Worm (Caenorhabditis elegans) whole organism, L4 larva: Measurements from ENCODE around the gene F46B3.14.

ENCODE experiments used
- F10B5.3 ChIP-seq: sonication (generic microtip); optimal IDR thresholded peaks from 2 replicates; lab custom pipeline; 2016; ENCODE audit warnings: mild to moderate bottlenecking, missing genetic modification characterization, missing compliant biosample characterization
- F44E2.7 ChIP-seq: fragments of 200-800 bp; sonication (Bioruptor generic); IDR thresholded peaks from 2 replicates; pipeline ENCODE4 v2.1.2; 2022; ENCODE audit warnings: missing genetic modification characterization, missing compliant biosample characterization
- T26A8.4 ChIP-seq: fragments of 200-800 bp; sonication (Bioruptor generic); IDR thresholded peaks from 2 replicates; pipeline ENCODE4 v1.3.6; 2022; ENCODE audit warnings: missing genetic modification characterization, missing compliant biosample characterization
- Y48G9A.11 ChIP-seq: fragments of 200-800 bp; sonication (Bioruptor generic); IDR thresholded peaks from 2 replicates; pipeline ENCODE4 v1.3.6; 2022; ENCODE audit warnings: missing genetic modification reagents, missing genetic modification characterization, missing compliant biosample characterization
- ZK546.5 ChIP-seq, 2 experiments: sonication (generic microtip); optimal IDR thresholded peaks; 2 replicates each; lab custom pipeline; 2017; ENCODE audit warnings: missing biosample characterization in 2 of 2, missing genetic modification characterization in 2 of 2
- ceh-32 ChIP-seq: sonication (generic microtip); optimal IDR thresholded peaks from 2 replicates; lab custom pipeline; 2016; ENCODE audit warnings: mild to moderate bottlenecking, missing genetic modification characterization, missing compliant biosample characterization; ENCODE audit not compliant: poor library complexity
- ceh-62 ChIP-seq: sonication (generic microtip); optimal IDR thresholded peaks from 2 replicates; lab custom pipeline; 2017; ENCODE audit warnings: missing biosample characterization, missing genetic modification characterization
- cey-2 ChIP-seq: sonication (generic microtip); optimal IDR thresholded peaks from 3 replicates; lab custom pipeline; 2017; ENCODE audit warnings: missing genetic modification characterization, mild to moderate bottlenecking, missing compliant biosample characterization, antibody characterized with exemption, borderline replicate concordance; ENCODE audit not compliant: insufficient read depth
- daf-8 ChIP-seq: fragments of 200-800 bp; sonication (Bioruptor generic); IDR thresholded peaks from 2 replicates; pipeline ENCODE4 v1.3.6; 2022; ENCODE audit warnings: missing genetic modification characterization, missing compliant biosample characterization
- dmd-8 ChIP-seq: fragments of 200-800 bp; sonication (Bioruptor generic); IDR thresholded peaks from 2 replicates; pipeline ENCODE4 v1.3.6; 2022; ENCODE audit warnings: missing genetic modification characterization, missing compliant biosample characterization
- duxl-1 ChIP-seq: sonication (generic microtip); optimal IDR thresholded peaks from 2 replicates; lab custom pipeline; 2016; ENCODE audit warnings: mild to moderate bottlenecking, missing genetic modification characterization, moderate library complexity, missing compliant biosample characterization; ENCODE audit not compliant: poor library complexity
- dve-1 ChIP-seq: sonication (generic microtip); optimal IDR thresholded peaks from 2 replicates; lab custom pipeline; 2017; ENCODE audit warnings: antibody characterized with exemption, mild to moderate bottlenecking, missing genetic modification characterization, missing compliant biosample characterization; ENCODE audit not compliant: insufficient read depth
- egl-27 ChIP-seq: sonication (generic microtip); optimal IDR thresholded peaks from 3 replicates; lab custom pipeline; 2017; ENCODE audit warnings: missing biosample characterization, missing genetic modification reagents, missing genetic modification characterization
- fkh-10 ChIP-seq: fragments of 150-350 bp; optimal IDR thresholded peaks from 2 replicates; lab custom pipeline; 2014; ENCODE audit warnings: missing biosample characterization, missing genetic modification reagents, missing genetic modification characterization
- fos-1 ChIP-seq: fragments of 150-350 bp; optimal IDR thresholded peaks from 2 replicates; lab custom pipeline; 2014; ENCODE audit warnings: missing biosample characterization, missing genetic modification characterization
- hlh-11 ChIP-seq: fragments of 200-800 bp; sonication (Bioruptor generic); optimal IDR thresholded peaks from 2 replicates; lab custom pipeline; 2018; ENCODE audit warnings: mild to moderate bottlenecking, missing genetic modification characterization, missing compliant biosample characterization
- hlh-30 ChIP-seq: sonication (generic microtip); optimal IDR thresholded peaks from 2 replicates; lab custom pipeline; 2017; ENCODE audit warnings: antibody characterized with exemption, mild to moderate bottlenecking, missing genetic modification characterization, missing compliant biosample characterization; ENCODE audit not compliant: insufficient read depth
- hmg-1.1 ChIP-seq: fragments of 200-800 bp; sonication (Bioruptor generic); IDR thresholded peaks from 2 replicates; pipeline ENCODE4 v1.3.6; 2022; ENCODE audit warnings: missing genetic modification reagents, missing genetic modification characterization, missing compliant biosample characterization
- lim-7 ChIP-seq: fragments of 200-800 bp; sonication (Bioruptor generic); IDR thresholded peaks from 2 replicates; pipeline ENCODE4 v1.3.6; 2022; ENCODE audit warnings: missing genetic modification characterization, missing compliant biosample characterization
- lin-29 ChIP-seq: fragments of 200-800 bp; sonication (Bioruptor generic); IDR thresholded peaks from 2 replicates; pipeline ENCODE4 v1.3.6; 2022; ENCODE audit warnings: missing genetic modification reagents, missing genetic modification characterization, missing compliant biosample characterization
- madf-9 ChIP-seq: fragments of 200-800 bp; sonication (Bioruptor generic); conservative IDR thresholded peaks from 2 replicates; pipeline ENCODE4 v1.3.6; 2022; ENCODE audit warnings: missing genetic modification reagents, missing genetic modification characterization, missing compliant biosample characterization
- mep-1 ChIP-seq: fragments of 150-350 bp; sonication (generic microtip); optimal IDR thresholded peaks from 3 replicates; lab custom pipeline; 2014; ENCODE audit warnings: missing biosample characterization, missing genetic modification characterization
- mxl-3 ChIP-seq: fragments of 200-800 bp; sonication (Bioruptor generic); optimal IDR thresholded peaks from 2 replicates; lab custom pipeline; 2018; ENCODE audit warnings: mild to moderate bottlenecking, missing genetic modification characterization, missing compliant biosample characterization
- nhr-102 ChIP-seq: sonication (generic microtip); optimal IDR thresholded peaks from 2 replicates; lab custom pipeline; 2016; ENCODE audit warnings: mild to moderate bottlenecking, missing genetic modification characterization, moderate library complexity, missing compliant biosample characterization
- nhr-11 ChIP-seq: fragments of 150-350 bp; optimal IDR thresholded peaks from 2 replicates; lab custom pipeline; 2014; ENCODE audit warnings: missing biosample characterization, missing genetic modification characterization
- nhr-28 ChIP-seq: fragments of 150-350 bp; optimal IDR thresholded peaks from 2 replicates; lab custom pipeline; 2014; ENCODE audit warnings: missing biosample characterization, missing genetic modification characterization
- nhr-48 ChIP-seq: sonication (generic microtip); optimal IDR thresholded peaks from 2 replicates; lab custom pipeline; 2016; ENCODE audit warnings: mild to moderate bottlenecking, missing genetic modification characterization, missing compliant biosample characterization
- saeg-2 ChIP-seq: fragments of 200-800 bp; sonication (Bioruptor generic); IDR thresholded peaks from 2 replicates; pipeline ENCODE4 v1.3.6; 2022; ENCODE audit warnings: missing genetic modification reagents, missing genetic modification characterization, missing compliant biosample characterization
- sdz-12 ChIP-seq: fragments of 200-800 bp; sonication (Bioruptor generic); optimal IDR thresholded peaks from 2 replicates; lab custom pipeline; 2018; ENCODE audit warnings: mild to moderate bottlenecking, missing genetic modification characterization, missing compliant biosample characterization
- snpc-4 ChIP-seq: fragments of 150-350 bp; optimal IDR thresholded peaks from 2 replicates; lab custom pipeline; 2014; ENCODE audit warnings: missing biosample characterization, missing genetic modification characterization
- tag-97 ChIP-seq: fragments of 200-800 bp; sonication (Bioruptor generic); IDR thresholded peaks from 2 replicates; pipeline ENCODE4 v1.3.6; 2022; ENCODE audit warnings: missing genetic modification characterization, missing compliant biosample characterization
- zfp-2 ChIP-seq: sonication (generic microtip); optimal IDR thresholded peaks from 2 replicates; lab custom pipeline; 2016; ENCODE audit warnings: mild to moderate bottlenecking, missing genetic modification characterization, missing compliant biosample characterization
- zfp-3 ChIP-seq: fragments of 200-800 bp; sonication (Bioruptor generic); conservative IDR thresholded peaks from 2 replicates; pipeline ENCODE4 v1.3.6; 2022; ENCODE audit warnings: missing genetic modification reagents, missing genetic modification characterization, missing compliant biosample characterization
- ztf-11 ChIP-seq: fragments of 150-350 bp; optimal IDR thresholded peaks from 2 replicates; lab custom pipeline; 2014; ENCODE audit warnings: missing biosample characterization, missing genetic modification characterization
- ztf-7 ChIP-seq: fragments of 150-350 bp; optimal IDR thresholded peaks from 2 replicates; lab custom pipeline; 2014; ENCODE audit warnings: missing biosample characterization, missing genetic modification characterization

The F46B3.14 gene

ce11 chrV:20651923-20652322 is 20.8 kb upstream of the F46B3.14 start:
- TF ChIP-seq fkh-10 (GFP tag; lab: Kevin White, UChicago) (peak; percentile 14), ztf-7 (tag; lab: Kevin White, UChicago) (no peak)
- TF ChIP-seq, all 104 proteins: peak for 1

ce11 chrV:20648868-20649267 is 17.7 kb upstream of the F46B3.14 start:
- TF ChIP-seq tag-97 (GFP tag; lab: Robert Waterston, UW), result no peak
- TF ChIP-seq F10B5.3 (tag; lab: Kevin White, UChicago), result no peak
- TF ChIP-seq ZK546.5 (tag; optimal IDR thresholded peaks at IDR 0.05; lab: Kevin White, UChicago), result no peak
- TF ChIP-seq T26A8.4 (GFP tag; lab: Robert Waterston, UW), result no peak
- TF ChIP-seq hmg-1.1 (GFP tag; lab: Robert Waterston, UW), result peak; percentile 22; the same call in 1 of the 2 replicates
- peak; percentile 32 for TF ChIP-seq cey-2 (tag; lab: Kevin White, UChicago)
- no peak for TF ChIP-seq nhr-102 (tag; lab: Kevin White, UChicago)
- TF ChIP-seq ztf-11, result no peak
- TF ChIP-seq mep-1, result no peak
- TF ChIP-seq lin-29, result no peak
- TF ChIP-seq nhr-48 (tag; lab: Kevin White, UChicago), result no peak
- TF ChIP-seq fos-1, result no peak
- TF ChIP-seq lim-7 (GFP tag; lab: Robert Waterston, UW), result no peak
- TF ChIP-seq fkh-10 (GFP tag; lab: Kevin White, UChicago), result no peak
- TF ChIP-seq duxl-1 (tag; lab: Kevin White, UChicago), result no peak
- TF ChIP-seq hlh-11 (tag; lab: Kevin White, UChicago), result peak; percentile 31
- peak; percentile 19 for TF ChIP-seq hlh-30 (tag; lab: Kevin White, UChicago)
- TF ChIP-seq saeg-2, result no peak
- no peak for TF ChIP-seq zfp-3
- TF ChIP-seq mxl-3 (GFP tag; lab: Kevin White, UChicago), result peak; percentile 7
- TF ChIP-seq dve-1 (tag; lab: Kevin White, UChicago), result no peak
- TF ChIP-seq nhr-28, result peak; percentile 68
- TF ChIP-seq zfp-2 (tag; lab: Kevin White, UChicago), result no peak
- TF ChIP-seq dmd-8 (GFP tag; lab: Robert Waterston, UW), result no peak
- TF ChIP-seq Y48G9A.11, result no peak
- TF ChIP-seq nhr-11 (tag; lab: Kevin White, UChicago), result no peak

DNA sequence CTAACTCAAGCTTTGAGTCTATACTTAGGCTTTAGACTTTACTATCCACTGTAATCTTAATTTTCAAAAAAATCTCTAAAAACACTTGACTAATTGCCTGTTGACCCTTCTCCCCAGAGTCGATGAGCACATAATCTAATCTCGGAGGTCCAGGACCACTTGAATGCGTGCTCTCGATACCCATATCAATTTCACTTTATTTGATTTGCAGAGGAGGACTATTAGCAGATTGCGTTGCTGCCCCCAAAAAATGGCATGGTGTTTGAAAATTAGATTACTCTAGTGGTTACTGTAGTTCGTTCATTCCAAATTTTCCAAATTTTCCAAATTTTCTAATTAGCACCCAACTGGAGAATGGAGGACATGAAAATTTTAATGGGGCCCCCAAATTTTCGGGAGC is 14.3 kb upstream of the F46B3.14 start:
- TF ChIP-seq madf-9 (GFP tag; lab: Robert Waterston, UW), result no peak
- TF ChIP-seq egl-27, result no peak

- TF ChIP-seq F44E2.7 (GFP tag; lab: Robert Waterston, UW) (no peak), snpc-4 (no peak), ztf-11 (no peak), dmd-8 (GFP tag; lab: Robert Waterston, UW) (no peak), sdz-12 (GFP tag; lab: Kevin White, UChicago) (no peak), ceh-62 (tag; lab: Kevin White, UChicago) (no peak), daf-8 (GFP tag; lab: Robert Waterston, UW) (no peak), nhr-11 (tag; lab: Kevin White, UChicago) (no peak), nhr-28 (no peak), hmg-1.1 (GFP tag; lab: Robert Waterston, UW) (no peak), ceh-32 (no peak)
These were observed 10.7 kb upstream of the F46B3.14 start, which contains the start of gene srxa-15 for ce11 chrV:20641896-20642295. srxa-15 (plus strand) TSS chrV:20642196.
